Worm (Caenorhabditis elegans) whole organism, midembryonic: Measurements from ENCODE around the gene dod-23.

Source experiments
- T22C8.4 ChIP-seq: fragments of 200-800 bp; sonication (Bioruptor generic); IDR thresholded peaks from 2 replicates; pipeline ENCODE4 v1.3.6; 2022; ENCODE audit warnings: missing genetic modification characterization, missing compliant biosample characterization
- cog-1 ChIP-seq: sonication (generic microtip); optimal IDR thresholded peaks from 2 replicates; lab custom pipeline; 2016; ENCODE audit warnings: missing genetic modification characterization, missing compliant biosample characterization
- klf-2 ChIP-seq: fragments of 200-800 bp; sonication (Bioruptor generic); conservative IDR thresholded peaks from 2 replicates; pipeline ENCODE4 v1.3.6; 2022; ENCODE audit warnings: missing genetic modification reagents, missing genetic modification characterization, missing compliant biosample characterization
- ref-1 ChIP-seq: fragments of 200-800 bp; sonication (Bioruptor generic); conservative IDR thresholded peaks from 2 replicates; pipeline ENCODE4 v1.3.6; 2022; ENCODE audit warnings: missing genetic modification reagents, missing genetic modification characterization, missing compliant biosample characterization
- tab-1 ChIP-seq: fragments of 200-800 bp; sonication (Bioruptor generic); IDR thresholded peaks from 2 replicates; pipeline ENCODE4 v1.3.6; 2022; ENCODE audit warnings: missing genetic modification characterization, missing compliant biosample characterization
- ztf-29 ChIP-seq: fragments of 200-800 bp; sonication (Bioruptor generic); IDR thresholded peaks from 2 replicates; pipeline ENCODE4 v1.3.6; 2022; ENCODE audit warnings: missing genetic modification reagents, missing genetic modification characterization, missing compliant biosample characterization

DNA sequence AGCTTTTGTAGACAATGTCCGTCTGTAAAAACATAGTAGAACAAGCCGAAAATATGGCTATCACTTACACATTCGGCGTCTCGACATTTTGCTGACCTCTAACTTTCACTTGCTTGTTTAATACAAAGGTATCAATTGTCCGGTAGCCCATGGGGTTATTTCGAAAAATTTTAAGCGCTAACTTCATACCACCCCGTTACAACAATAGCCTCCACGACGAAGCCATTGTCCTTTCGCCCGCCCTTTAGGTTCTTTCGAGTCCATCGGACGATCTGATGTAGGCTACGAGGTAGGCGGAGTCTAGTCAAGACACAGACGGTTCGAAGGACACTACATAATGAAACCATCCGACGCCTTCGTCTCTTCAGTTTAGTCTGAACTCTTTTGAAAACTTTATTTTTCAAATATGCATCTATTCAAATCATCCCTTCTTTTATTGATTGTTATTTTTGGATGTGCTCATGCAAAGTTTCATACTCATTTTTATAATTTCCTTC is 39.9 kb upstream of the dod-23 start, which contains the start of gene lips-10:
- TF ChIP-seq tab-1 (no peak), ztf-29 (GFP tag; lab: Robert Waterston, UW) (no peak), ref-1 (GFP tag; lab: Robert Waterston, UW) (no peak), cog-1 (tag; lab: Kevin White, UChicago) (no peak), klf-2 (GFP tag; lab: Robert Waterston, UW) (no peak), T22C8.4 (GFP tag; lab: Robert Waterston, UW) (no peak)
